Fruit fly (Drosophila melanogaster) Kc167 (cell line): Measurements from ENCODE around the gene CG7298.

Experiments used
- Myc ChIP-seq: fragments of >200 bp; optimal IDR thresholded peaks from 2 replicates; lab custom pipeline; 2017; ENCODE audit warnings: missing external identifiers
- Sin3A ChIP-seq: fragments of >200 bp; optimal IDR thresholded peaks from 2 replicates; lab custom pipeline; 2018; ENCODE audit warnings: missing external identifiers
- h ChIP-seq: fragments of >200 bp; optimal IDR thresholded peaks from 3 replicates; lab custom pipeline; 2018; ENCODE audit warnings: missing external identifiers
- insv ChIP-seq: fragments of >200 bp; optimal IDR thresholded peaks from 3 replicates; lab custom pipeline; 2018; ENCODE audit warnings: missing external identifiers
- psq ChIP-seq: fragments of >200 bp; optimal IDR thresholded peaks from 2 replicates; lab custom pipeline; 2017; ENCODE audit warnings: missing external identifiers
- ttk ChIP-seq: sonication (Bioruptor generic); optimal IDR thresholded peaks from 2 replicates; lab custom pipeline; 2017; ENCODE audit warnings: missing external identifiers

Gene CG7298

dm6 chr3L:20221412-20221864, 18.0 kb upstream of the CG7298 start, which contains the start of gene CG17145:
CG17145 (plus strand) TSS chr3L:20221814.
- TF ChIP-seq Myc = no peak
- no peak for TF ChIP-seq insv (lab: Kevin White, UChicago)
- TF ChIP-seq Sin3A (lab: Kevin White, UChicago) = no peak
- no peak for TF ChIP-seq ttk (lab: Kevin White, UChicago)
- no peak for TF ChIP-seq h
- no peak for TF ChIP-seq psq (lab: Kevin White, UChicago)

- TF ChIP-seq Sin3A (lab: Kevin White, UChicago) (no peak), psq (lab: Kevin White, UChicago) (no peak), h (no peak), ttk (lab: Kevin White, UChicago) (no peak), insv (lab: Kevin White, UChicago) (no peak), Myc (no peak)
Measured at dm6 chr3L:20220918-20221317, 17.4 kb upstream of the CG7298 start.

- TF ChIP-seq Sin3A (lab: Kevin White, UChicago) = no peak
Measured at dm6 chr3L:20220374-20220773, 16.9 kb upstream of the CG7298 start, which contains the start of gene CG6933. CG6933 (minus strand) TSS chr3L:20220420.

dm6 chr3L:20212022-20212421, 8.5 kb upstream of the CG7298 start, which contains the start of gene CG7017:
CG7017 (minus strand) TSS chr3L:20212122.
- TF ChIP-seq Myc = no peak
- no peak for TF ChIP-seq ttk (lab: Kevin White, UChicago)
- no peak for TF ChIP-seq h
- no peak for TF ChIP-seq insv (lab: Kevin White, UChicago)
- no peak for TF ChIP-seq psq (lab: Kevin White, UChicago)
- TF ChIP-seq Sin3A (lab: Kevin White, UChicago) = no peak

dm6 chr3L:20209896-20210295, 6.4 kb upstream of the CG7298 start:
- TF ChIP-seq ttk (lab: Kevin White, UChicago) (no peak), Sin3A (lab: Kevin White, UChicago) (no peak), h (no peak), insv (lab: Kevin White, UChicago) (no peak), psq (lab: Kevin White, UChicago) (no peak), Myc (no peak)

- no peak for TF ChIP-seq Sin3A (lab: Kevin White, UChicago)
- TF ChIP-seq ttk (lab: Kevin White, UChicago) = no peak
- TF ChIP-seq Myc = no peak
- no peak for TF ChIP-seq psq (lab: Kevin White, UChicago)
- TF ChIP-seq h = no peak
- TF ChIP-seq insv (lab: Kevin White, UChicago) = no peak
Measured at dm6 chr3L:20209092-20209491, 5.6 kb upstream of the CG7298 start.

dm6 chr3L:20206950-20207584, 3.6 kb upstream of the CG7298 start, which contains the start of gene CG6996:
CG6996 (plus strand) TSS chr3L:20207534.
- TF ChIP-seq insv (lab: Kevin White, UChicago) (no peak), ttk (lab: Kevin White, UChicago) (no peak), Sin3A (lab: Kevin White, UChicago) (no peak), h (no peak), Myc (no peak), psq (lab: Kevin White, UChicago) (no peak)

dm6 chr3L:20205946-20206345, 2.5 kb upstream of the CG7298 start, which contains the start of gene CG7290:
CG7290 (minus strand) TSS chr3L:20206046.
- TF ChIP-seq insv (lab: Kevin White, UChicago) = no peak
- TF ChIP-seq ttk (lab: Kevin White, UChicago) = no peak
- TF ChIP-seq Myc = no peak
- TF ChIP-seq Sin3A (lab: Kevin White, UChicago) = no peak
- TF ChIP-seq psq (lab: Kevin White, UChicago) = no peak

- TF ChIP-seq ttk (lab: Kevin White, UChicago) = no peak
- TF ChIP-seq psq (lab: Kevin White, UChicago) = no peak
- no peak for TF ChIP-seq Sin3A (lab: Kevin White, UChicago)
- TF ChIP-seq insv (lab: Kevin White, UChicago) = no peak
- TF ChIP-seq h = no peak
- TF ChIP-seq Myc = no peak
Measured at dm6 chr3L:20201538-20201937, 1.9 kb downstream of the CG7298 start, which contains the start of gene obst-F. obst-F (minus strand) TSS chr3L:20201638.

- TF ChIP-seq insv (lab: Kevin White, UChicago) (no peak), ttk (lab: Kevin White, UChicago) (no peak), h (no peak), Sin3A (lab: Kevin White, UChicago) (no peak)
Measured at dm6 chr3L:20199569-20200247, 3.8 kb downstream of the CG7298 start, which contains the start of gene CG42833. CG42833 (plus strand) TSS chr3L:20200093.

dm6 chr3L:20198138-20198559, 5.3 kb downstream of the CG7298 start, which contains the start of gene CG42674:
CG42674 (minus strand) TSS chr3L:20198317.
- TF ChIP-seq ttk (lab: Kevin White, UChicago) (no peak), h (no peak), psq (lab: Kevin White, UChicago) (no peak), Sin3A (lab: Kevin White, UChicago) (no peak), insv (lab: Kevin White, UChicago) (no peak), Myc (no peak)

- TF ChIP-seq h = no peak
- no peak for TF ChIP-seq Sin3A (lab: Kevin White, UChicago)
- no peak for TF ChIP-seq psq (lab: Kevin White, UChicago)
- TF ChIP-seq insv (lab: Kevin White, UChicago) = no peak
- TF ChIP-seq ttk (lab: Kevin White, UChicago) = no peak
- no peak for TF ChIP-seq Myc
Measured at dm6 chr3L:20197698-20198097, 5.8 kb downstream of the CG7298 start.
